Fruit fly (Drosophila melanogaster) Kc167 (cell line): Measurements from ENCODE around the gene CG7179.
"Not testable (repeated sequence)": the region's sequence is repeated elsewhere in the genome, so short reads cannot be mapped to it uniquely, and the experiment has no call there.

Experiments used
- Myc ChIP-seq: fragments of >200 bp; optimal IDR thresholded peaks from 2 replicates; lab custom pipeline; 2017; ENCODE audit warnings: missing external identifiers
- Sin3A ChIP-seq: fragments of >200 bp; optimal IDR thresholded peaks from 2 replicates; lab custom pipeline; 2018; ENCODE audit warnings: missing external identifiers
- h ChIP-seq: fragments of >200 bp; optimal IDR thresholded peaks from 3 replicates; lab custom pipeline; 2018; ENCODE audit warnings: missing external identifiers
- insv ChIP-seq: fragments of >200 bp; optimal IDR thresholded peaks from 3 replicates; lab custom pipeline; 2018; ENCODE audit warnings: missing external identifiers
- psq ChIP-seq: fragments of >200 bp; optimal IDR thresholded peaks from 2 replicates; lab custom pipeline; 2017; ENCODE audit warnings: missing external identifiers
- ttk ChIP-seq: sonication (Bioruptor generic); optimal IDR thresholded peaks from 2 replicates; lab custom pipeline; 2017; ENCODE audit warnings: missing external identifiers

CG7179 gene

dm6 chr2L:7744739-7745138, 33.1 kb downstream of the CG7179 start, which contains the start of gene CG7214:
TSS of gene CG7214 (minus strand) at chr2L:7744839.
- no peak for TF ChIP-seq Myc (lab: Kevin White, UChicago)
- TF ChIP-seq insv (lab: Kevin White, UChicago) = no peak
- no peak for TF ChIP-seq psq (lab: Kevin White, UChicago)
- TF ChIP-seq ttk = no peak
- no peak for TF ChIP-seq Sin3A
- no peak for TF ChIP-seq h (lab: Kevin White, UChicago)

dm6 chr2L:7744208-7744607, 33.6 kb downstream of the CG7179 start:
- TF ChIP-seq Myc (lab: Kevin White, UChicago) (no peak), insv (lab: Kevin White, UChicago) (no peak), ttk (no peak), Sin3A (no peak), psq (lab: Kevin White, UChicago) (no peak), h (lab: Kevin White, UChicago) (no peak)

- TF ChIP-seq Sin3A = no peak
- no peak for TF ChIP-seq Myc (lab: Kevin White, UChicago)
- TF ChIP-seq ttk = no peak
- TF ChIP-seq h (lab: Kevin White, UChicago) = no peak
- TF ChIP-seq insv (lab: Kevin White, UChicago) = no peak
These were observed 36.4 kb downstream of the CG7179 start, which contains the start of gene Acp1 for dm6 chr2L:7741437-7741836. TSS of gene Acp1 (minus strand) at chr2L:7741537.

- TF ChIP-seq h, insv, Myc (lab: Kevin White, UChicago): not testable (repeated sequence)
These were observed 39.1 kb downstream of the CG7179 start, which contains the start of gene CG31904 for dm6 chr2L:7738709-7739108. TSS of gene CG31904 (minus strand) at chr2L:7738809.

dm6 chr2L:7732570-7732969, 45.3 kb downstream of the CG7179 start, which contains the start of gene CG13796:
TSS of gene CG13796 (minus strand) at chr2L:7732670.
- TF ChIP-seq psq (lab: Kevin White, UChicago); h (lab: Kevin White, UChicago); ttk: not testable (repeated sequence)

- TF ChIP-seq psq (lab: Kevin White, UChicago) (no peak), ttk (no peak), Sin3A (no peak), Myc (lab: Kevin White, UChicago) (no peak), h (lab: Kevin White, UChicago) (no peak), insv (lab: Kevin White, UChicago) (no peak)
These were observed 51.4 kb downstream of the CG7179 start, which contains the start of gene CG13795 for dm6 chr2L:7726268-7726997. TSS of gene CG13795 (minus strand) at chr2L:7726298.
